Worm (Caenorhabditis elegans) whole organism, L4/young adult: ENCODE results near the gene F17E9.2.

Experiments
- dao-5 ChIP-seq: sonication (generic microtip); optimal IDR thresholded peaks from 2 replicates; lab custom pipeline; 2016; ENCODE audit warnings: missing genotype, missing genetic modification characterization, moderate library complexity, missing compliant biosample characterization
- him-1 ChIP-seq: sonication (generic microtip); optimal IDR thresholded peaks from 2 replicates; lab custom pipeline; 2016; ENCODE audit warnings: missing genotype, missing genetic modification reagents, missing genetic modification characterization, missing compliant biosample characterization

ce11 chrIV:8348073-8348472 is 7.6 kb upstream of the F17E9.2 start, which contains the start of gene F17E9.4:
- TF ChIP-seq him-1 (tag; lab: Kevin White, UChicago), result no peak
- no peak for TF ChIP-seq dao-5 (tag; lab: Kevin White, UChicago)
